Worm (Caenorhabditis elegans) whole organism, young adult: ENCODE results near the gene K06G5.1.

Experiments
- B0261.1 ChIP-seq: sonication (generic microtip); optimal IDR thresholded peaks from 2 replicates; lab custom pipeline; 2016; ENCODE audit warnings: mild to moderate bottlenecking, missing genetic modification characterization, moderate library complexity, missing compliant biosample characterization
- F57C9.4 ChIP-seq: sonication (generic microtip); optimal IDR thresholded peaks from 2 replicates; lab custom pipeline; 2017; ENCODE audit warnings: mild to moderate bottlenecking, missing genetic modification characterization, missing compliant biosample characterization
- K11D2.4 ChIP-seq: fragments of 200-800 bp; sonication (Bioruptor generic); IDR thresholded peaks from 2 replicates; pipeline ENCODE4 v1.3.6; 2022; ENCODE audit warnings: missing genetic modification reagents, missing genetic modification characterization, missing compliant biosample characterization
- K12H6.12 ChIP-seq: fragments of 200-800 bp; sonication (Bioruptor generic); optimal IDR thresholded peaks from 2 replicates; lab custom pipeline; 2018; ENCODE audit warnings: mild to moderate bottlenecking, missing genetic modification characterization, missing compliant biosample characterization
- Y53G8AR.9 ChIP-seq: fragments of 200-800 bp; sonication (Bioruptor generic); conservative IDR thresholded peaks from 2 replicates; pipeline ENCODE4 v1.3.6; 2022; ENCODE audit warnings: missing genetic modification reagents, missing genetic modification characterization, missing compliant biosample characterization
- Y95B8A.8 ChIP-seq: fragments of 200-800 bp; sonication (Bioruptor generic); IDR thresholded peaks from 2 replicates; pipeline ENCODE4 v1.3.6; 2022; ENCODE audit warnings: missing genetic modification reagents, missing genetic modification characterization, missing compliant biosample characterization
- akir-1 ChIP-seq: fragments of 200-800 bp; sonication (Bioruptor generic); optimal IDR thresholded peaks from 2 replicates; lab custom pipeline; 2018; ENCODE audit warnings: mild to moderate bottlenecking, missing genetic modification characterization, moderate library complexity, missing compliant biosample characterization
- aptf-3 ChIP-seq: fragments of 200-800 bp; sonication (Bioruptor generic); IDR thresholded peaks from 2 replicates; pipeline ENCODE4 v1.3.6; 2022; ENCODE audit warnings: missing genetic modification characterization, missing compliant biosample characterization
- atf-7 ChIP-seq: sonication (generic microtip); optimal IDR thresholded peaks from 2 replicates; lab custom pipeline; 2017; ENCODE audit warnings: mild to moderate bottlenecking, missing genetic modification characterization, missing compliant biosample characterization
- attf-6 ChIP-seq: fragments of 200-800 bp; sonication (Bioruptor generic); IDR thresholded peaks from 2 replicates; pipeline ENCODE4 v1.3.6; 2022; ENCODE audit warnings: missing genetic modification reagents, missing genetic modification characterization, missing compliant biosample characterization
- ccch-3 ChIP-seq: fragments of 200-800 bp; sonication (Bioruptor generic); optimal IDR thresholded peaks from 2 replicates; lab custom pipeline; 2018; ENCODE audit warnings: mild to moderate bottlenecking, missing genetic modification characterization, missing compliant biosample characterization
- cebp-1 ChIP-seq, 2 experiments: fragments of 200-800 bp in 1 of 2; sonication (Bioruptor generic) in 1 of 2; sonication (generic microtip) in 1 of 2; IDR thresholded peaks in 1 of 2; optimal IDR thresholded peaks in 1 of 2; 2 replicates each; pipeline versions ENCODE4 v1.3.6 to Lab custom; 2017 to 2022; ENCODE audit warnings: missing compliant biosample characterization in 2 of 2, missing genetic modification characterization in 2 of 2, mild to moderate bottlenecking in 1 of 2, missing genetic modification reagents in 1 of 2, moderate library complexity in 1 of 2
- die-1 ChIP-seq: sonication (generic microtip); optimal IDR thresholded peaks from 2 replicates; lab custom pipeline; 2016; ENCODE audit warnings: missing genotype, mild to moderate bottlenecking, missing genetic modification characterization, missing compliant biosample characterization
- egrh-3 ChIP-seq: fragments of 200-800 bp; sonication (Bioruptor generic); IDR thresholded peaks from 2 replicates; pipeline ENCODE4 v1.3.6; 2022; ENCODE audit warnings: missing genetic modification reagents, missing genetic modification characterization, missing compliant biosample characterization
- ets-4 ChIP-seq: fragments of 200-800 bp; sonication (Bioruptor generic); optimal IDR thresholded peaks from 2 replicates; lab custom pipeline; 2018; ENCODE audit warnings: mild to moderate bottlenecking, missing genetic modification characterization, missing compliant biosample characterization
- him-1 ChIP-seq: sonication (generic microtip); optimal IDR thresholded peaks from 2 replicates; lab custom pipeline; 2016; ENCODE audit warnings: missing genotype, missing genetic modification reagents, missing genetic modification characterization, missing compliant biosample characterization
- hlh-26 ChIP-seq: fragments of 200-800 bp; sonication (Bioruptor generic); conservative IDR thresholded peaks from 2 replicates; pipeline ENCODE4 v1.3.6; 2022; ENCODE audit warnings: missing genetic modification reagents, missing genetic modification characterization, missing compliant biosample characterization
- lag-1 ChIP-seq: fragments of 200-800 bp; sonication (Bioruptor generic); IDR thresholded peaks from 2 replicates; pipeline ENCODE4 v1.3.6; 2022; ENCODE audit warnings: missing genetic modification reagents, missing genetic modification characterization, missing compliant biosample characterization
- let-526 ChIP-seq: fragments of 200-800 bp; sonication (Bioruptor generic); IDR thresholded peaks from 2 replicates; pipeline ENCODE4 v1.3.6; 2022; ENCODE audit warnings: missing genetic modification reagents, missing genetic modification characterization, missing compliant biosample characterization
- madf-3 ChIP-seq: fragments of 200-800 bp; sonication (Bioruptor generic); IDR thresholded peaks from 2 replicates; pipeline ENCODE4 v1.3.6; 2022; ENCODE audit warnings: missing genetic modification reagents, missing genetic modification characterization, missing compliant biosample characterization
- madf-6 ChIP-seq: fragments of 200-800 bp; sonication (Bioruptor generic); IDR thresholded peaks from 2 replicates; pipeline ENCODE4 v1.3.6; 2022; ENCODE audit warnings: missing genetic modification reagents, missing genetic modification characterization, missing compliant biosample characterization
- nfyb-1 ChIP-seq: fragments of 200-800 bp; sonication (Bioruptor generic); IDR thresholded peaks from 2 replicates; pipeline ENCODE4 v1.3.6; 2022; ENCODE audit warnings: missing genetic modification reagents, missing genetic modification characterization, missing compliant biosample characterization
- nhr-179 ChIP-seq: sonication (generic microtip); optimal IDR thresholded peaks from 2 replicates; lab custom pipeline; 2016; ENCODE audit warnings: mild to moderate bottlenecking, missing genetic modification characterization, missing compliant biosample characterization
- nhr-27 ChIP-seq: fragments of 200-800 bp; sonication (Bioruptor generic); optimal IDR thresholded peaks from 2 replicates; lab custom pipeline; 2018; ENCODE audit warnings: mild to moderate bottlenecking, missing genetic modification characterization, moderate library complexity, missing compliant biosample characterization
- nhr-80 ChIP-seq: sonication (generic microtip); optimal IDR thresholded peaks from 2 replicates; lab custom pipeline; 2016; ENCODE audit warnings: missing genetic modification characterization, missing compliant biosample characterization
- pha-4 ChIP-seq: fragments of 150-350 bp; sonication (generic microtip); optimal IDR thresholded peaks from 2 replicates; lab custom pipeline; 2014; ENCODE audit warnings: missing biosample characterization, missing genetic modification reagents, missing genetic modification characterization
- repo-1 ChIP-seq: sonication (generic microtip); optimal IDR thresholded peaks from 2 replicates; lab custom pipeline; 2017; ENCODE audit warnings: mild to moderate bottlenecking, missing genetic modification characterization, missing compliant biosample characterization
- sptf-2 ChIP-seq: fragments of 200-800 bp; sonication (Bioruptor generic); optimal IDR thresholded peaks from 2 replicates; lab custom pipeline; 2018; ENCODE audit warnings: mild to moderate bottlenecking, missing genetic modification characterization, missing compliant biosample characterization
- xnd-1 ChIP-seq: sonication (generic microtip); optimal IDR thresholded peaks from 2 replicates; lab custom pipeline; 2016; ENCODE audit warnings: missing genotype, missing genetic modification reagents, missing genetic modification characterization, missing compliant biosample characterization
- ztf-22 ChIP-seq: fragments of 200-800 bp; sonication (Bioruptor generic); optimal IDR thresholded peaks from 2 replicates; lab custom pipeline; 2018; ENCODE audit warnings: mild to moderate bottlenecking, missing genetic modification characterization, moderate library complexity, missing compliant biosample characterization
- ztf-26 ChIP-seq: sonication (generic microtip); optimal IDR thresholded peaks from 2 replicates; lab custom pipeline; 2017; ENCODE audit warnings: missing genetic modification characterization, missing compliant biosample characterization

The K06G5.1 gene

DNA sequence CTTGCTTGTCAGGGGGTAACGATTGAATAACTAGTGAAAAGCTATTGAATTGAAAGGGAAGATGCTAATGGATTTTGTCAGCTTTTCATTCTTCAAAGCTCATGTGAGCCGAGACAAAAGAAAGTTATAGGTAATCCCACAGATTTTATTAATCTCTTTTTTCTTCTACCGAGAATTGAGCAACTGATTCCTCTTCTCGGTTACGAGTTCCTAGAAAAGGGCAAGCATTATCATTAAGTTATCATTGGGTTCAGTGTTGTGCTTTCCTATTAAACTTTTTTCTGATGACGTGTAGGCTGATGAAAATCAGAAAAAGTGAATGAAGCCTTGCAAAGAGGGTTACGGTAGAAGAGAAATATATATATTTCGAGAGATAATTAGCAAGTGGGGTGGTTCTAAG lies 29.1 kb upstream of the K06G5.1 start:
- TF ChIP-seq pha-4 (tag; lab: Kevin White, UChicago) (no peak), ztf-26 (tag; lab: Kevin White, UChicago) (no peak), atf-7 (tag; lab: Kevin White, UChicago) (no peak), ztf-22 (GFP tag; lab: Kevin White, UChicago) (no peak), cebp-1 (GFP tag; IDR thresholded peaks at IDR 0.05; lab: Robert Waterston, UW) (no peak), cebp-1 (tag; optimal IDR thresholded peaks at IDR 0.05; lab: Kevin White, UChicago) (no peak), ccch-3 (GFP tag; lab: Kevin White, UChicago) (no peak), aptf-3 (GFP tag; lab: Robert Waterston, UW) (no peak), egrh-3 (no peak), nhr-179 (tag; lab: Kevin White, UChicago) (no peak), Y95B8A.8 (GFP tag; lab: Robert Waterston, UW) (no peak), nhr-27 (tag; lab: Kevin White, UChicago) (no peak), Y53G8AR.9 (no peak), die-1 (tag; lab: Kevin White, UChicago) (no peak), madf-3 (GFP tag; lab: Robert Waterston, UW) (no peak), nfyb-1 (GFP tag; lab: Robert Waterston, UW) (no peak), K12H6.12 (tag; lab: Kevin White, UChicago) (no peak), lag-1 (GFP tag; lab: Robert Waterston, UW) (no peak)
- TF ChIP-seq, all 124 proteins: peak for 0

DNA sequence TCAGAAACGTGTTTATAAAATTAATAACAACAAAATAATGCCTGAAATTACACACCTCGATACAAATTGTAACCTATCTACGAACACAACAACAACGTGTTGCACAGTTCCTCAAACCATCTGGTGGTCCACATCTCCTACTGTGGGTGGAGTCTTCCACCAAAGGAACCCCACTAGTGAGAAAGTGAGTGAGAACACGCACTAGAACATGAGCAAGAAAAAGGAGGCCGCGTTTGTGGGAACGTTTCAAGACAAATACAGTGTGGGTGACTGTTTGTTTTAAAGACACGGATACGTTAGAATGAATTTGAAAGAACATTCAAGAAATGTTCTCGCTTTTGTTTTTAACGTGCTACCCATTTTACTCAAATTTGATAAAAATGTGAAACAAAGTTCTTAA lies 28.3 kb upstream of the K06G5.1 start, which contains the start of gene ceh-36:
TSS of gene ceh-36 (minus strand) at position 101 of the 400 bp plus-strand sequence.
- TF ChIP-seq madf-6 (no peak), B0261.1 (tag; lab: Kevin White, UChicago) (no peak), atf-7 (tag; lab: Kevin White, UChicago) (no peak), madf-3 (GFP tag; lab: Robert Waterston, UW) (no peak), akir-1 (no peak)
- TF ChIP-seq, all 124 proteins: peak for 0

DNA sequence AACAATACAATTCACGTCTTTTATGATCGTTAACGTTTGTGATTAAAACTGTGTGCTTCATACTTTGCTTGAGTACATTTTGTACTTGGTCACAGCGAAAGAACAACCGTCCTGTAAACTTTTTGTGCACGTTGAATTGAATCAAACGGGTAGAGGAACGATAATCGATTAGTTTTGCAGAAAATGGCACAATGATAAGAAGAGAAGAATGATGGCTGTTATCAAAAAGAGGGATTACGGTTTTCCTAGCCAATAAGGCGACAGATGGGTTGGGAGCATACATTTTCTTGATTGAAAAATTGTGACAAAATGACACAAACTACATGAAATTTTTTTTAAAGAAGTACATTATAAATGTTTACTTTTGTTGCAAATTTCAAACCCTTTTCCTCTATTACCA lies 20.5 kb upstream of the K06G5.1 start:
- no peak for TF ChIP-seq attf-6
- peak; percentile 58 for TF ChIP-seq nhr-80 (tag; lab: Kevin White, UChicago)
- no peak for TF ChIP-seq sptf-2 (GFP tag; lab: Kevin White, UChicago)

DNA sequence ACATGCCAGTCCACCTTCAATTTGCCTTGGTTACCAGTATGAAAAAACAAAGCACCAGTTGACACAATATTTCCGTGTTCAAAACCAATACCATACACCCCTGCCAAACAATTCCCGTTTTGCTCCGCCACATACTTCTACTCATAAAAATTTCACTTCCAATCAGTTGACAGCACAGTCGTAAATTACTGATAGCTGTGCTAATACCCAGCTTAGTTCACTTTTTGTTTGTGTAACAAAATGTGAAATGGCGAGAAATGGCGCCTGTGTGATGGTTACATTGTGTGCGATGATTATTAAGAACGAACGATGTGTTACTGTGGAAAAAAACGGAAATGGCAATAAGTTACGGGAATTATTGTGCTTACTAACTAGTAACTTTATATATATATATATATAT lies 8.5 kb upstream of the K06G5.1 start:
- TF ChIP-seq hlh-26 (GFP tag; lab: Robert Waterston, UW), result no peak
- TF ChIP-seq F57C9.4, result no peak
- TF ChIP-seq nhr-80 (tag; lab: Kevin White, UChicago), result peak; percentile 66
- TF ChIP-seq repo-1, result no peak
- no peak for TF ChIP-seq let-526 (GFP tag; lab: Robert Waterston, UW)
- no peak for TF ChIP-seq egrh-3
- no peak for TF ChIP-seq K11D2.4 (GFP tag; lab: Robert Waterston, UW)

DNA sequence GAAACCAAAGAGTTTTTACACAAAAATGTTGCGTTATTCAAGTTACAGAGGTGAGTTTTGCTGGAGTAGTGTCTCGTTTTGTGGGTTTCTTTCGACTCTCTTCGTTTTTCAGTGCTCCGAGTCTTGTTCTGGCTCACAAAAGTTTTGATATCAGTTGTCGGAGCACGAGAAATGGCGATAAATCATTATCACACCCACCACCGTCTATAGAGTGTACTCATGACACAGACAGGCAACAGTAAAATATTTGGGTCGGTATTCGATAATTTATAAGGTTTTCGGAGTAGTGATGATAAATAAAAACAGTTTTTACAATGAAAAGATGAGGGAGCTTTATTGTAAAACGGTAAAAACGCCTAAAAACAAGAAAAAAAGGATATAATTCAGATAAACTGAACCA lies 6.8 kb upstream of the K06G5.1 start, which contains the start of gene ceh-37:
TSS of gene ceh-37 (minus strand) at position 59 of the 400 bp plus-strand sequence.
- peak; percentile 24 for TF ChIP-seq ets-4 (GFP tag; lab: Kevin White, UChicago)
- no peak for TF ChIP-seq K11D2.4 (GFP tag; lab: Robert Waterston, UW)
- peak; percentile 73 for TF ChIP-seq nhr-80 (tag; lab: Kevin White, UChicago)
- no peak for TF ChIP-seq ztf-22 (GFP tag; lab: Kevin White, UChicago)
- no peak for TF ChIP-seq xnd-1 (tag; lab: Kevin White, UChicago)
- no peak for TF ChIP-seq him-1
- TF ChIP-seq, all 124 proteins: peak for 2
